Worm (Caenorhabditis elegans): ENCODE measurements around the gene srg-58.

The srg-58 gene

ce11 chrV:2757226-2757893 lies 2.0 kb downstream of the srg-58 start, which contains the start of gene srx-28:
TSS of gene srx-28 (minus strand) at chrV:2757276.
- no peak for TF ChIP-seq nhr-28 (tag; optimal IDR thresholded peaks at IDR 0.05)
- no peak for TF ChIP-seq ces-1 (GFP tag; optimal IDR thresholded peaks at IDR 0.05)
- TF ChIP-seq bed-3 (GFP tag; optimal IDR thresholded peaks at IDR 0.05): no peak
- TF ChIP-seq snpc-4 (tag; optimal IDR thresholded peaks at IDR 0.05): no peak
- no peak for TF ChIP-seq nhr-76 (tag; optimal IDR thresholded peaks at IDR 0.05)
- TF ChIP-seq elt-3 (tag; optimal IDR thresholded peaks at IDR 0.05): no peak
- TF ChIP-seq ceh-83 (GFP tag; optimal IDR thresholded peaks at IDR 0.05): no peak
- TF ChIP-seq nhr-2 (tag; optimal IDR thresholded peaks at IDR 0.05): no peak
- no peak for TF ChIP-seq unc-120 (tag; optimal IDR thresholded peaks at IDR 0.05; ENCODE audit: poor library complexity, severe bottlenecking)
- TF ChIP-seq unc-39 (tag; optimal IDR thresholded peaks at IDR 0.05): no peak
- no peak for TF ChIP-seq drap-1 (GFP tag; optimal IDR thresholded peaks at IDR 0.05)
- no peak for TF ChIP-seq unc-62 (GFP tag; optimal IDR thresholded peaks at IDR 0.05)
- TF ChIP-seq lin-32 (GFP tag; optimal IDR thresholded peaks at IDR 0.05): no peak
- no peak for TF ChIP-seq mep-1 (tag; optimal IDR thresholded peaks at IDR 0.05)
- no peak for TF ChIP-seq flh-1 (GFP tag; optimal IDR thresholded peaks at IDR 0.05)
- no peak for TF ChIP-seq mab-5 (tag; optimal IDR thresholded peaks at IDR 0.05)

ce11 chrV:2753007-2753406 lies 6.3 kb downstream of the srg-58 start, which contains the start of gene srx-26:
TSS of gene srx-26 (minus strand) at chrV:2753107.
- no peak for TF ChIP-seq pha-4 (tag; optimal IDR thresholded peaks at IDR 0.05)
- no peak for TF ChIP-seq sem-2 (GFP tag; optimal IDR thresholded peaks at IDR 0.05)
- TF ChIP-seq zip-8 (tag; optimal IDR thresholded peaks at IDR 0.05): no peak
- TF ChIP-seq drap-1 (GFP tag; optimal IDR thresholded peaks at IDR 0.05): no peak
- TF ChIP-seq nhr-12 (tag; optimal IDR thresholded peaks at IDR 0.05): no peak
- TF ChIP-seq bed-3 (GFP tag; optimal IDR thresholded peaks at IDR 0.05): no peak
- no peak for TF ChIP-seq ceh-43 (GFP tag; optimal IDR thresholded peaks at IDR 0.05)
- no peak for TF ChIP-seq tbx-8 (GFP tag; optimal IDR thresholded peaks at IDR 0.05)
- TF ChIP-seq ces-1 (GFP tag; optimal IDR thresholded peaks at IDR 0.05): no peak
- TF ChIP-seq nhr-28 (tag; optimal IDR thresholded peaks at IDR 0.05): no peak
- TF ChIP-seq nhr-76 (tag; optimal IDR thresholded peaks at IDR 0.05): no peak
- no peak for TF ChIP-seq unc-39 (tag; optimal IDR thresholded peaks at IDR 0.05)
- TF ChIP-seq sptf-1 (tag; optimal IDR thresholded peaks at IDR 0.05): no peak
- TF ChIP-seq ztf-11 (tag; optimal IDR thresholded peaks at IDR 0.05): no peak
- TF ChIP-seq unc-120 (tag; optimal IDR thresholded peaks at IDR 0.05; ENCODE audit: poor library complexity, severe bottlenecking): no peak
- no peak for TF ChIP-seq ceh-39 (tag; optimal IDR thresholded peaks at IDR 0.05)
- no peak for TF ChIP-seq cnd-1 (tag; optimal IDR thresholded peaks at IDR 0.05)
- TF ChIP-seq M03D4.4 (tag; optimal IDR thresholded peaks at IDR 0.05): no peak
- TF ChIP-seq flh-1 (GFP tag; optimal IDR thresholded peaks at IDR 0.05): no peak
- no peak for TF ChIP-seq elt-3 (tag; optimal IDR thresholded peaks at IDR 0.05)

ce11 chrV:2750006-2750405 lies 9.3 kb downstream of the srg-58 start, which contains the start of gene srx-24:
TSS of gene srx-24 (minus strand) at chrV:2750106.
- no peak for TF ChIP-seq mep-1 (tag; optimal IDR thresholded peaks at IDR 0.05)
- TF ChIP-seq M03D4.4 (tag; optimal IDR thresholded peaks at IDR 0.05): no peak
- no peak for TF ChIP-seq nhr-12 (tag; optimal IDR thresholded peaks at IDR 0.05)
- TF ChIP-seq elt-1 (tag; optimal IDR thresholded peaks at IDR 0.05; ENCODE audit: borderline replicate concordance, insufficient read depth): no peak
- TF ChIP-seq flh-1 (GFP tag; optimal IDR thresholded peaks at IDR 0.05): no peak
- no peak for TF ChIP-seq snpc-4 (tag; optimal IDR thresholded peaks at IDR 0.05)
- TF ChIP-seq lsy-2 (tag; optimal IDR thresholded peaks at IDR 0.05): no peak
- TF ChIP-seq bed-3 (GFP tag; optimal IDR thresholded peaks at IDR 0.05): no peak
- no peak for TF ChIP-seq drap-1 (GFP tag; optimal IDR thresholded peaks at IDR 0.05)
- TF ChIP-seq tbx-8 (GFP tag; optimal IDR thresholded peaks at IDR 0.05): no peak

ce11 chrV:2746404-2746803 lies 13.0 kb downstream of the srg-58 start:
- TF ChIP-seq pha-4 (tag; optimal IDR thresholded peaks at IDR 0.05) (no peak), lin-32 (GFP tag; optimal IDR thresholded peaks at IDR 0.05) (no peak), ham-2 (GFP tag; optimal IDR thresholded peaks at IDR 0.05) (no peak), lin-13 (tag; optimal IDR thresholded peaks at IDR 0.05) (no peak), snpc-4 (tag; optimal IDR thresholded peaks at IDR 0.05) (no peak), cnd-1 (tag; optimal IDR thresholded peaks at IDR 0.05) (no peak), elt-1 (tag; optimal IDR thresholded peaks at IDR 0.05; ENCODE audit: borderline replicate concordance, insufficient read depth) (no peak), unc-120 (tag; optimal IDR thresholded peaks at IDR 0.05; ENCODE audit: poor library complexity, severe bottlenecking) (no peak), elt-3 (tag; optimal IDR thresholded peaks at IDR 0.05) (no peak), drap-1 (GFP tag; optimal IDR thresholded peaks at IDR 0.05) (no peak), flh-1 (GFP tag; optimal IDR thresholded peaks at IDR 0.05) (no peak), nhr-28 (tag; optimal IDR thresholded peaks at IDR 0.05) (no peak), M03D4.4 (tag; optimal IDR thresholded peaks at IDR 0.05) (no peak), ces-1 (GFP tag; optimal IDR thresholded peaks at IDR 0.05) (no peak), nhr-76 (tag; optimal IDR thresholded peaks at IDR 0.05) (no peak), ztf-11 (tag; optimal IDR thresholded peaks at IDR 0.05) (no peak), lsy-2 (tag; optimal IDR thresholded peaks at IDR 0.05) (no peak), bed-3 (GFP tag; optimal IDR thresholded peaks at IDR 0.05) (no peak), mls-2 (tag; optimal IDR thresholded peaks at IDR 0.05) (no peak), ceh-83 (GFP tag; optimal IDR thresholded peaks at IDR 0.05) (no peak)

Measured in whole organism, mixed stage, embryonic.